Fruit fly (Drosophila melanogaster) whole organism, embryonic: ENCODE results near the gene ng2.

Source experiments
- Awh ChIP-seq: fragments of 200-800 bp; sonication (Bioruptor generic); IDR thresholded peaks from 2 replicates; pipeline ENCODE4, ENCODE4 v1.3.6; 2022; ENCODE audit warnings: missing biosample characterization, missing genetic modification characterization
- BtbVII ChIP-seq: fragments of 200-800 bp; sonication (Bioruptor generic); optimal IDR thresholded peaks from 3 replicates; lab custom pipeline; 2017; ENCODE audit warnings: missing biosample characterization, mild to moderate bottlenecking, missing genetic modification characterization
- CG10267 ChIP-seq: fragments of 200-800 bp; sonication (Bioruptor generic); optimal IDR thresholded peaks from 2 replicates; lab custom pipeline; 2018; ENCODE audit warnings: missing biosample characterization, mild to moderate bottlenecking, missing genetic modification characterization, moderate library complexity
- CG11398 ChIP-seq: fragments of 200-800 bp; sonication (Bioruptor generic); optimal IDR thresholded peaks from 2 replicates; lab custom pipeline; 2016; ENCODE audit warnings: missing biosample characterization, missing genetic modification characterization
- CG11456 ChIP-seq: fragments of 200-800 bp; sonication (Bioruptor generic); IDR thresholded peaks from 3 replicates; pipeline ENCODE4 v1.3.6; 2022; ENCODE audit warnings: missing biosample characterization, missing genetic modification characterization
- CG11504 ChIP-seq: fragments of 200-800 bp; sonication (Bioruptor generic); optimal IDR thresholded peaks from 3 replicates; lab custom pipeline; 2019; ENCODE audit warnings: missing biosample characterization, mild to moderate bottlenecking, missing genetic modification characterization, moderate library complexity
- CG11560 ChIP-seq: fragments of 200-800 bp; sonication (Bioruptor generic); IDR thresholded peaks from 3 replicates; pipeline ENCODE4 v1.3.6; 2022; ENCODE audit warnings: missing biosample characterization, missing genetic modification characterization
- CG12236 ChIP-seq: fragments of 200-800 bp; sonication (Bioruptor generic); optimal IDR thresholded peaks from 2 replicates; lab custom pipeline; 2016; ENCODE audit warnings: missing biosample characterization, missing genetic modification characterization
- CG14050 ChIP-seq: fragments of 200-800 bp; sonication (Bioruptor generic); IDR thresholded peaks from 3 replicates; pipeline ENCODE4 v1.3.6; 2022; ENCODE audit warnings: missing biosample characterization, missing genetic modification characterization
- CG1647 ChIP-seq: fragments of 200-800 bp; sonication (Bioruptor generic); optimal IDR thresholded peaks from 3 replicates; lab custom pipeline; 2016; ENCODE audit warnings: missing biosample characterization, missing genetic modification characterization
- CG17361 ChIP-seq: fragments of 200-800 bp; sonication (Bioruptor generic); IDR thresholded peaks from 3 replicates; pipeline ENCODE4 v1.3.6; 2022; ENCODE audit warnings: missing biosample characterization, missing genetic modification characterization
- CG18764 ChIP-seq: fragments of 200-800 bp; sonication (Bioruptor generic); optimal IDR thresholded peaks from 3 replicates; lab custom pipeline; 2016; ENCODE audit warnings: missing biosample characterization, missing genetic modification characterization
- CG2199 ChIP-seq: fragments of 200-800 bp; sonication (Bioruptor generic); IDR thresholded peaks from 3 replicates; pipeline ENCODE4 v1.3.6; 2022; ENCODE audit warnings: missing biosample characterization, missing genetic modification characterization
- CG34224 ChIP-seq: fragments of 200-800 bp; sonication (Bioruptor generic); IDR thresholded peaks from 3 replicates; pipeline ENCODE4 v1.3.6; 2022; ENCODE audit warnings: missing biosample characterization, missing genetic modification characterization; ENCODE audit not compliant: partially characterized antibody
- CG34376 ChIP-seq: fragments of 200-800 bp; sonication (Bioruptor generic); optimal IDR thresholded peaks from 2 replicates; lab custom pipeline; 2018; ENCODE audit warnings: missing biosample characterization, mild to moderate bottlenecking, missing genetic modification characterization
- CG4282 ChIP-seq: fragments of 200-800 bp; sonication (Bioruptor generic); optimal IDR thresholded peaks from 2 replicates; lab custom pipeline; 2016; ENCODE audit warnings: missing biosample characterization, missing genetic modification characterization
- CG4328 ChIP-seq: fragments of 200-800 bp; sonication (Bioruptor generic); optimal IDR thresholded peaks from 3 replicates; lab custom pipeline; 2017; ENCODE audit warnings: missing biosample characterization, missing genetic modification reagents, missing genetic modification characterization
- CG4424 ChIP-seq: fragments of 200-800 bp; sonication (Bioruptor generic); optimal IDR thresholded peaks from 3 replicates; lab custom pipeline; 2016; ENCODE audit warnings: missing biosample characterization, missing genetic modification characterization
- CG4730 ChIP-seq: fragments of 200-800 bp; sonication (Bioruptor generic); IDR thresholded peaks from 2 replicates; pipeline ENCODE4 v1.3.6; 2022; ENCODE audit warnings: missing biosample characterization, missing genetic modification characterization
- CG5245 ChIP-seq: fragments of 200-800 bp; sonication (Bioruptor generic); optimal IDR thresholded peaks from 3 replicates; lab custom pipeline; 2016; ENCODE audit warnings: missing biosample characterization, missing genetic modification characterization
- CG6254 ChIP-seq: fragments of 200-800 bp; sonication (Bioruptor generic); optimal IDR thresholded peaks from 3 replicates; lab custom pipeline; 2017; ENCODE audit warnings: mild to moderate bottlenecking, missing biosample characterization, missing genetic modification reagents, missing genetic modification characterization
- CG6272 ChIP-seq: fragments of 200-800 bp; sonication (Bioruptor generic); IDR thresholded peaks from 2 replicates; pipeline ENCODE4 v1.3.6; 2022; ENCODE audit warnings: missing biosample characterization, missing genetic modification characterization
- CG6765 ChIP-seq: fragments of 200-800 bp; sonication (Bioruptor generic); optimal IDR thresholded peaks from 3 replicates; lab custom pipeline; 2017; ENCODE audit warnings: missing biosample characterization, mild to moderate bottlenecking, missing genetic modification characterization
- CG7357 ChIP-seq: fragments of 200-800 bp; sonication (Bioruptor generic); IDR thresholded peaks from 3 replicates; pipeline ENCODE4 v1.3.6; 2022; ENCODE audit warnings: missing biosample characterization, missing genetic modification characterization
- CG7372 ChIP-seq: fragments of 200-800 bp; sonication (Bioruptor generic); IDR thresholded peaks from 2 replicates; pipeline ENCODE4 v1.3.6; 2022; ENCODE audit warnings: missing biosample characterization, missing genetic modification characterization
- CG8281 ChIP-seq: fragments of 200-800 bp; sonication (Bioruptor generic); optimal IDR thresholded peaks from 2 replicates; lab custom pipeline; 2018; ENCODE audit warnings: missing biosample characterization, mild to moderate bottlenecking, missing genetic modification characterization, moderate library complexity
- CG8765 ChIP-seq: fragments of 200-800 bp; sonication (Bioruptor generic); IDR thresholded peaks from 2 replicates; pipeline ENCODE4 v1.3.6; 2022; ENCODE audit warnings: missing biosample characterization, missing genetic modification characterization
- CG9437 ChIP-seq: fragments of 200-800 bp; sonication (Bioruptor generic); optimal IDR thresholded peaks from 2 replicates; lab custom pipeline; 2018; ENCODE audit warnings: missing biosample characterization, mild to moderate bottlenecking, missing genetic modification characterization
- CG9727 ChIP-seq: fragments of 200-800 bp; sonication (Bioruptor generic); optimal IDR thresholded peaks from 3 replicates; lab custom pipeline; 2017; ENCODE audit warnings: missing biosample characterization, mild to moderate bottlenecking, missing genetic modification characterization
- CHES-1-like ChIP-seq: fragments of 200-800 bp; sonication (Bioruptor generic); optimal IDR thresholded peaks from 2 replicates; lab custom pipeline; 2016; ENCODE audit warnings: missing biosample characterization, missing genetic modification characterization
- Dek ChIP-seq: fragments of 200-800 bp; sonication (Bioruptor generic); optimal IDR thresholded peaks from 3 replicates; lab custom pipeline; 2019; ENCODE audit warnings: missing biosample characterization, mild to moderate bottlenecking, missing genetic modification characterization, moderate library complexity
- Fer3 ChIP-seq: fragments of 200-800 bp; sonication (Bioruptor generic); optimal IDR thresholded peaks from 2 replicates; lab custom pipeline; 2018; ENCODE audit warnings: missing biosample characterization, mild to moderate bottlenecking, missing genetic modification characterization, moderate library complexity
- H2.0 ChIP-seq: fragments of 200-800 bp; sonication (Bioruptor generic); IDR thresholded peaks from 2 replicates; pipeline ENCODE4 v1.3.6; 2022; ENCODE audit warnings: missing biosample characterization, missing genetic modification characterization
- HLHmδ ChIP-seq: fragments of 200-800 bp; sonication (Bioruptor generic); optimal IDR thresholded peaks from 2 replicates; lab custom pipeline; 2018; ENCODE audit warnings: missing biosample characterization, mild to moderate bottlenecking, missing genetic modification characterization, moderate library complexity
- Mes4 ChIP-seq: fragments of 200-800 bp; sonication (Bioruptor generic); optimal IDR thresholded peaks from 2 replicates; lab custom pipeline; 2016; ENCODE audit warnings: missing biosample characterization, missing genetic modification characterization
- Neu2 ChIP-seq: fragments of 200-800 bp; sonication (Bioruptor generic); optimal IDR thresholded peaks from 3 replicates; lab custom pipeline; 2016; ENCODE audit warnings: missing biosample characterization, missing genetic modification characterization, borderline replicate concordance
- Nf-YB ChIP-seq: fragments of 200-800 bp; sonication (Bioruptor generic); optimal IDR thresholded peaks from 3 replicates; lab custom pipeline; 2019; ENCODE audit warnings: missing biosample characterization, mild to moderate bottlenecking, missing genetic modification characterization, moderate library complexity
- Xbp1 ChIP-seq: fragments of 200-800 bp; sonication (Bioruptor generic); optimal IDR thresholded peaks from 3 replicates; lab custom pipeline; 2016; ENCODE audit warnings: missing biosample characterization, mild to moderate bottlenecking, missing genetic modification characterization
- ab ChIP-seq: fragments of 200-800 bp; sonication (Bioruptor generic); optimal IDR thresholded peaks from 2 replicates; lab custom pipeline; 2016; ENCODE audit warnings: missing biosample characterization, missing genetic modification characterization
- al ChIP-seq: fragments of 200-800 bp; sonication (Bioruptor generic); IDR thresholded peaks from 2 replicates; pipeline ENCODE4 v1.3.6; 2022; ENCODE audit warnings: missing biosample characterization, missing genetic modification characterization
- dimm ChIP-seq: fragments of 200-800 bp; sonication (Bioruptor generic); IDR thresholded peaks from 2 replicates; pipeline ENCODE4 v1.3.6; 2022; ENCODE audit warnings: missing biosample characterization, missing genetic modification characterization
- disco-r ChIP-seq: fragments of 200-800 bp; sonication (Bioruptor generic); optimal IDR thresholded peaks from 2 replicates; lab custom pipeline; 2016; ENCODE audit warnings: missing biosample characterization, missing genetic modification characterization
- jumu ChIP-seq: fragments of 200-800 bp; sonication (Bioruptor generic); optimal IDR thresholded peaks from 3 replicates; lab custom pipeline; 2016; ENCODE audit warnings: missing biosample characterization, missing genetic modification characterization
- oc ChIP-seq: fragments of 200-800 bp; sonication (Bioruptor generic); optimal IDR thresholded peaks from 2 replicates; lab custom pipeline; 2018; ENCODE audit warnings: missing biosample characterization, mild to moderate bottlenecking, missing genetic modification characterization, moderate library complexity
- pho ChIP-seq: fragments of 200-800 bp; sonication (Bioruptor generic); optimal IDR thresholded peaks from 2 replicates; lab custom pipeline; 2016; ENCODE audit warnings: missing biosample characterization, missing genetic modification characterization
- pnt ChIP-seq: fragments of 200-800 bp; sonication (Bioruptor generic); optimal IDR thresholded peaks from 3 replicates; lab custom pipeline; 2016; ENCODE audit warnings: missing biosample characterization, missing genetic modification characterization
- psq ChIP-seq: fragments of 200-800 bp; sonication (Bioruptor generic); optimal IDR thresholded peaks from 2 replicates; lab custom pipeline; 2017; ENCODE audit warnings: missing biosample characterization, missing genetic modification characterization
- rib ChIP-seq: fragments of 200-800 bp; sonication (Bioruptor generic); IDR thresholded peaks from 2 replicates; pipeline ENCODE4 v1.3.6; 2022; ENCODE audit warnings: missing biosample characterization, missing genetic modification characterization
- sd ChIP-seq: fragments of 200-800 bp; sonication (Bioruptor generic); optimal IDR thresholded peaks from 3 replicates; lab custom pipeline; 2018; ENCODE audit warnings: missing biosample characterization, mild to moderate bottlenecking, missing genetic modification characterization, moderate library complexity

ng2 gene

DNA sequence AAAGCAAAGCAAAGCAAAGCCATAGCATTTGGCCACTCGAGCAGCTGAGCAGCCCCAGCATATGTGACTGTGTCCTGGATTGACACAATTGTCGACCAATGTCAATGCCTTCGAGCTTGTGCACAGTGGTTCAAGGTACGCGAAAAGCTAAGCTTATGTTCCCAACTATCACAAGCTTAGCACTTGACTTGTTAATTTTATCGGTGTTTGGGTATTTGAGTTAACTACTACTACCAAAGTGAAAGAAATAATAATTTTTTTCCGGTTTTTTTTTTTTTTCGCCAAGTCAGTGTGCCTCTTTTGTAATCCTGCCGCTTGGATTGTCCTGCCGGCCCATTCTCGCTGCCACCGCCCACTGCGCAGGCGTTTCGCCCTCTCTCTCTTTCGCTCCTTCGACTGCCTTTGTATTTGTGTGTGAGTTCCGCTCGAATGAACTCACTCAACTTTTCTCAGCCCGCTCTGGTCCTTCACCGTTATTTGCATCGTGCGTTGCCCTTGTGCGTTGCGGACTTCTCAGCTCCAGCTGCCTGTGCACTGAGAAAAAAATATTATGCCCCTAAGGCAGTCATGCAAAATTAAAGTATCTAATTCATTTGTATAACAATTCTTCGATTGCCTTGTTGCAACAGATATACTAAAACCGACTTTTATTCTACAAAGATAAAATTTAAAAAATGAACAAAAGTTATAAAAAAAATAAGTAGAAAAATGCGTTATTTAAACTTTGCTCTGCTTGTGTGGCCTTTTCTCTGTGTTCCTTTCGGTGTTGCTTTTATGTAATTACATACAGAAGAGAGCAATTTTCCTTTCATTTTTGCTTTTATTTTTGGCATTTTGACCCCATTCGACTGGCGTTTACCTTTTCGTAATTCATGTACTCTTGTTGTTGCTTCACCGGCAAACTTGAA lies 34.2 kb downstream of the ng2 start (continued):
- TF ChIP-seq CG6272 (peak; percentile 36; the same call in 1 of the 2 replicates), H2.0 (GFP tag; lab: Robert Waterston, UW) (peak; percentile 51), CG17361 (GFP tag; lab: Robert Waterston, UW) (0 out of 3 replicates have a peak, but pooled peaks have one; percentile 26), CG4282 (peak; percentile 18), CG11398 (GFP tag; lab: Kevin White, UChicago) (peak; percentile 52), CG11456 (peak; percentile 68; the same call in 2 of the 3 replicates), CG11560 (tag; lab: Robert Waterston, UW) (peak; percentile 58; the same call in 2 of the 3 replicates), Awh (GFP tag; lab: Robert Waterston, UW) (peak; percentile 78), Fer3 (tag; lab: Kevin White, UChicago) (peak; percentile 57), BtbVII (GFP tag; lab: Kevin White, UChicago) (peak; percentile 76), CG7357 (GFP tag; lab: Robert Waterston, UW) (peak; percentile 57; the same call in 2 of the 3 replicates), CG6765 (peak; percentile 69), CG4328 (GFP tag; lab: Kevin White, UChicago) (no peak), pho (GFP tag; lab: Kevin White, UChicago) (peak; percentile 55), CG18764 (GFP tag; lab: Kevin White, UChicago) (peak; percentile 17), CG9727 (GFP tag; lab: Kevin White, UChicago) (peak; percentile 43), CG4424 (GFP tag; lab: Kevin White, UChicago) (peak; percentile 56), sd (tag; lab: Kevin White, UChicago) (peak; percentile 8), Nf-YB (GFP tag; lab: Kevin White, UChicago) (no peak), CG14050 (peak; percentile 48; the same call in 1 of the 3 replicates), CG7372 (GFP tag; lab: Robert Waterston, UW) (peak; percentile 59; the same call in 1 of the 2 replicates), CG34376 (peak; percentile 41), pnt (peak; percentile 55), CG10267 (no peak), CG34224 (GFP tag; lab: Robert Waterston, UW) (no peak), oc (tag; lab: Kevin White, UChicago) (peak; percentile 17), CG9437 (GFP tag; lab: Kevin White, UChicago) (peak; percentile 8), Dek (tag; lab: Kevin White, UChicago) (peak; percentile 38), CG8281 (tag; lab: Kevin White, UChicago) (peak; percentile 14), Xbp1 (GFP tag; lab: Kevin White, UChicago) (peak; percentile 58), CG1647 (GFP tag; lab: Kevin White, UChicago) (peak; percentile 51), psq (GFP tag; lab: Kevin White, UChicago) (no peak), CG12236 (GFP tag; lab: Kevin White, UChicago) (no peak), CG6254 (GFP tag; lab: Kevin White, UChicago) (peak; percentile 32), Mes4 (GFP tag; lab: Kevin White, UChicago) (peak; percentile 39), dimm (GFP tag; lab: Robert Waterston, UW) (peak; percentile 61; the same call in 1 of the 2 replicates), CG2199 (GFP tag; lab: Robert Waterston, UW) (no peak), disco-r (GFP tag; lab: Kevin White, UChicago) (peak; percentile 25), jumu (GFP tag; lab: Kevin White, UChicago) (peak; percentile 69), CG5245 (GFP tag; lab: Kevin White, UChicago) (peak; percentile 45), al (GFP tag; lab: Robert Waterston, UW) (peak; percentile 14; the same call in 1 of the 2 replicates), HLHmδ (GFP tag; lab: Kevin White, UChicago) (no peak), Neu2 (GFP tag; lab: Kevin White, UChicago) (no peak), rib (GFP tag; lab: Robert Waterston, UW) (no peak), ab (no peak), CG8765 (GFP tag; lab: Robert Waterston, UW) (no peak), CG4730 (GFP tag; lab: Robert Waterston, UW) (peak; percentile 57), CG11504 (tag; lab: Kevin White, UChicago) (peak; percentile 68), CHES-1-like (GFP tag; lab: Kevin White, UChicago) (peak; percentile 12)
